Worm (Caenorhabditis elegans) whole organism, late embryonic: Measurements from ENCODE around the gene C26E6.12.

ENCODE experiments used
- C08G9.2 ChIP-seq: sonication (generic microtip); optimal IDR thresholded peaks from 2 replicates; lab custom pipeline; 2016; ENCODE audit warnings: mild to moderate bottlenecking, missing genetic modification characterization, moderate library complexity, missing compliant biosample characterization
- Y22D7AL.16 ChIP-seq: sonication (generic microtip); optimal IDR thresholded peaks from 2 replicates; lab custom pipeline; 2016; ENCODE audit warnings: missing genetic modification characterization, missing compliant biosample characterization
- ceh-14 ChIP-seq: sonication (generic microtip); optimal IDR thresholded peaks from 2 replicates; lab custom pipeline; 2016; ENCODE audit warnings: missing genotype, missing genetic modification characterization, missing compliant biosample characterization
- ceh-19 ChIP-seq: fragments of 200-800 bp; sonication (Bioruptor generic); optimal IDR thresholded peaks from 2 replicates; lab custom pipeline; 2018; ENCODE audit warnings: mild to moderate bottlenecking, missing genetic modification characterization, missing compliant biosample characterization
- ceh-2 ChIP-seq: sonication (generic microtip); optimal IDR thresholded peaks from 2 replicates; lab custom pipeline; 2016; ENCODE audit warnings: missing genotype, missing genetic modification characterization, missing compliant biosample characterization
- ceh-30 ChIP-seq: fragments of 150-350 bp; optimal IDR thresholded peaks from 2 replicates; lab custom pipeline; 2014; ENCODE audit warnings: missing biosample characterization, missing genetic modification characterization
- ceh-31 ChIP-seq: sonication (generic microtip); optimal IDR thresholded peaks from 2 replicates; lab custom pipeline; 2016; ENCODE audit warnings: missing genetic modification characterization, missing compliant biosample characterization
- ceh-34 ChIP-seq: sonication (generic microtip); optimal IDR thresholded peaks from 2 replicates; lab custom pipeline; 2016; ENCODE audit warnings: mild to moderate bottlenecking, missing genetic modification characterization, missing compliant biosample characterization
- ceh-45 ChIP-seq: fragments of 200-800 bp; sonication (Bioruptor generic); IDR thresholded peaks from 2 replicates; pipeline ENCODE4 v1.3.6; 2022; ENCODE audit warnings: missing genetic modification reagents, missing genetic modification characterization, missing compliant biosample characterization
- ceh-48 ChIP-seq: sonication (generic microtip); optimal IDR thresholded peaks from 2 replicates; lab custom pipeline; 2016; ENCODE audit warnings: missing genetic modification characterization, inconsistent platforms, missing compliant biosample characterization
- ceh-6 ChIP-seq: fragments of 200-800 bp; sonication (Bioruptor generic); optimal IDR thresholded peaks from 2 replicates; lab custom pipeline; 2018; ENCODE audit warnings: mild to moderate bottlenecking, missing genetic modification characterization, missing compliant biosample characterization
- che-1 ChIP-seq: sonication (generic microtip); optimal IDR thresholded peaks from 2 replicates; lab custom pipeline; 2016; ENCODE audit warnings: mild to moderate bottlenecking, missing genetic modification characterization, missing compliant biosample characterization
- dmd-4 ChIP-seq: sonication (generic microtip); optimal IDR thresholded peaks from 2 replicates; lab custom pipeline; 2016; ENCODE audit warnings: borderline replicate concordance, missing genetic modification characterization, missing compliant biosample characterization
- dve-1 ChIP-seq: sonication (generic microtip); optimal IDR thresholded peaks from 2 replicates; lab custom pipeline; 2017; ENCODE audit warnings: antibody characterized with exemption, mild to moderate bottlenecking, missing genetic modification characterization, missing compliant biosample characterization
- elt-2 ChIP-seq: sonication (generic microtip); optimal IDR thresholded peaks from 2 replicates; lab custom pipeline; 2016; ENCODE audit warnings: missing genetic modification reagents, missing genetic modification characterization, missing compliant biosample characterization
- eyg-1 ChIP-seq: sonication (generic microtip); optimal IDR thresholded peaks from 2 replicates; lab custom pipeline; 2016; ENCODE audit warnings: missing genotype, missing genetic modification characterization, missing compliant biosample characterization
- fkh-10 ChIP-seq: fragments of 150-350 bp; optimal IDR thresholded peaks from 2 replicates; lab custom pipeline; 2014; ENCODE audit warnings: missing biosample characterization, missing genetic modification reagents, missing genetic modification characterization
- gmeb-2 ChIP-seq: sonication (generic microtip); optimal IDR thresholded peaks from 2 replicates; lab custom pipeline; 2016; ENCODE audit warnings: missing genetic modification characterization, inconsistent platforms, missing compliant biosample characterization
- hlh-15 ChIP-seq: sonication (generic microtip); optimal IDR thresholded peaks from 2 replicates; lab custom pipeline; 2016; ENCODE audit warnings: missing genetic modification characterization, missing compliant biosample characterization
- lim-6 ChIP-seq: sonication (generic microtip); optimal IDR thresholded peaks from 2 replicates; lab custom pipeline; 2016; ENCODE audit warnings: missing genetic modification characterization, missing compliant biosample characterization
- lin-11 ChIP-seq: fragments of 200-800 bp; sonication (Bioruptor generic); optimal IDR thresholded peaks from 2 replicates; lab custom pipeline; 2018; ENCODE audit warnings: mild to moderate bottlenecking, missing genetic modification characterization, missing compliant biosample characterization
- nhr-11 ChIP-seq: fragments of 150-350 bp; optimal IDR thresholded peaks from 2 replicates; lab custom pipeline; 2014; ENCODE audit warnings: missing biosample characterization, missing genetic modification characterization
- nhr-232 ChIP-seq: sonication (generic microtip); optimal IDR thresholded peaks from 2 replicates; lab custom pipeline; 2016; ENCODE audit warnings: missing genetic modification characterization, missing compliant biosample characterization
- npax-4 ChIP-seq: sonication (generic microtip); optimal IDR thresholded peaks from 2 replicates; lab custom pipeline; 2016; ENCODE audit warnings: missing genetic modification characterization, missing compliant biosample characterization
- pat-9 ChIP-seq: fragments of 200-800 bp; sonication (Bioruptor generic); optimal IDR thresholded peaks from 2 replicates; lab custom pipeline; 2018; ENCODE audit warnings: mild to moderate bottlenecking, missing genetic modification characterization, moderate library complexity, missing compliant biosample characterization
- pha-2 ChIP-seq: sonication (generic microtip); optimal IDR thresholded peaks from 2 replicates; lab custom pipeline; 2017; ENCODE audit warnings: mild to moderate bottlenecking, missing genetic modification characterization, missing compliant biosample characterization
- sdc-2 ChIP-seq: sonication (generic microtip); optimal IDR thresholded peaks from 2 replicates; lab custom pipeline; 2016; ENCODE audit warnings: missing genotype, missing genetic modification characterization, missing compliant biosample characterization
- sox-2 ChIP-seq: fragments of 200-800 bp; sonication (Bioruptor generic); IDR thresholded peaks from 2 replicates; pipeline ENCODE4 v1.3.6; 2022; ENCODE audit warnings: missing genetic modification reagents, missing genetic modification characterization, missing compliant biosample characterization
- syd-9 ChIP-seq: sonication (generic microtip); optimal IDR thresholded peaks from 2 replicates; lab custom pipeline; 2016; ENCODE audit warnings: mild to moderate bottlenecking, missing genetic modification characterization, moderate library complexity, missing compliant biosample characterization
- tbx-2 ChIP-seq: sonication (generic microtip); optimal IDR thresholded peaks from 2 replicates; lab custom pipeline; 2016; ENCODE audit warnings: missing genetic modification characterization, missing compliant biosample characterization
- unc-3 ChIP-seq, 2 experiments: fragments of 200-800 bp in 1 of 2; sonication (Bioruptor generic) in 1 of 2; sonication (generic microtip) in 1 of 2; conservative IDR thresholded peaks in 1 of 2; optimal IDR thresholded peaks in 1 of 2; 2 replicates each; pipeline versions ENCODE4 v1.3.6 to Lab custom; 2016 to 2022; ENCODE audit warnings: missing compliant biosample characterization in 2 of 2, missing genetic modification characterization in 2 of 2, missing genetic modification reagents in 1 of 2
- unc-42 ChIP-seq: sonication (generic microtip); optimal IDR thresholded peaks from 2 replicates; lab custom pipeline; 2016; ENCODE audit warnings: missing genotype, missing genetic modification characterization, missing compliant biosample characterization
- zip-5 ChIP-seq: sonication (generic microtip); optimal IDR thresholded peaks from 2 replicates; lab custom pipeline; 2016; ENCODE audit warnings: missing genetic modification characterization, missing compliant biosample characterization

Gene C26E6.12

DNA sequence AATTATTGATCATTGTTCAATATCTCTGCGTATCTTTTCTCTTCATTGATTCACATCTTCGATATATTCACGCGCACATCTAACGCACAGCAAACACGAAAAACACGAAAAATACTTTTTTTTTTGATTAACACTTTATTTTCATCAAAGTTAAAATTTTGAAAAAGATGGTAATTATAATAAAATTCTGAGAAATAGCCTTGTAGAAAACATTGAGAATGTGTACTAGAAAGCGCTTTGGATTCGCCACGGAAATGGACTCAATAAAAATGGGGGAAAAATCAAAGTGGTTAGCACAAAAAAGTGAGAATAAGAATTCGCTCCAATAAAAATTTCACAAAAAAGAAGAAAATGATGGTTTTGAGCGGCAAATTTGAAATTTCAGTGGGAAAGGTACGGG lies 38.5 kb downstream of the C26E6.12 start, which contains the start of gene F26F4.6:
Gene F26F4.6 (minus strand): TSS at position 101 of the 400 bp plus-strand sequence.
- TF ChIP-seq unc-3 (GFP tag; conservative IDR thresholded peaks at IDR 0.05; lab: Robert Waterston, UW) = no peak
- no peak for TF ChIP-seq unc-3 (tag; optimal IDR thresholded peaks at IDR 0.05; lab: Kevin White, UChicago)
- TF ChIP-seq sox-2 (GFP tag; lab: Robert Waterston, UW) = no peak
- no peak for TF ChIP-seq eyg-1 (tag; lab: Kevin White, UChicago)
- no peak for TF ChIP-seq dmd-4
- TF ChIP-seq ceh-14 = no peak
- no peak for TF ChIP-seq fkh-10 (GFP tag; lab: Kevin White, UChicago)
- no peak for TF ChIP-seq nhr-11 (tag; lab: Kevin White, UChicago)
- no peak for TF ChIP-seq unc-42 (tag; lab: Kevin White, UChicago)

ce11 chrIII:4890997-4891396 lies 41.1 kb downstream of the C26E6.12 start, which contains the start of gene F26F4.5:
Gene F26F4.5, minus strand, starts transcription at chrIII:4891252.
- TF ChIP-seq nhr-232 (no peak), ceh-2 (tag; lab: Kevin White, UChicago) (no peak), syd-9 (tag; lab: Kevin White, UChicago) (no peak), zip-5 (tag; lab: Kevin White, UChicago) (no peak), ceh-31 (tag; lab: Kevin White, UChicago) (no peak), elt-2 (tag; lab: Kevin White, UChicago) (no peak), unc-42 (tag; lab: Kevin White, UChicago) (no peak), ceh-19 (GFP tag; lab: Kevin White, UChicago) (no peak)

DNA sequence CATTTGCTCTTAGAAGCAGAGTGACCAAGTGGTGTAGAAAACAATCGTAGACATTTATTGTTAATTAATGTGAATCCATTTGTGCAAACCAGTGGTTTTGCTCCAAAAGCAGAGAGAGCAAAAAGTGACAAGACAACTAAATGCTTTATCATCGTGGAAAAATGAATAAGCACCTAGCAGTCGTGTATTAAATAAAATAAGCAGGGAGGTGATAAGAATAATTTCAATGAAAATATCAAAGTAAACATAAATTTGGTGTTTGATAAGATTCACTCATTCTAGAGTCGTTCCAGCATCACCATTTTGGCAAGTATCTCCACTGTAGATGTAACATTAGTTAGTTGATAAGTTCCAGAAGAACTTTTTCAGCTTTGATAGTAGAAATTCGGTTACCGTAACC lies 44.8 kb downstream of the C26E6.12 start, which contains the start of gene clec-6:
Gene clec-6 (minus strand): TSS at position 154 of the 400 bp plus-strand sequence.
- TF ChIP-seq ceh-6 (GFP tag; lab: Kevin White, UChicago) (no peak), nhr-11 (tag; lab: Kevin White, UChicago) (no peak), elt-2 (tag; lab: Kevin White, UChicago) (no peak), ceh-2 (tag; lab: Kevin White, UChicago) (no peak), tbx-2 (tag; lab: Kevin White, UChicago) (no peak), ceh-34 (no peak), C08G9.2 (tag; lab: Kevin White, UChicago) (no peak), lin-11 (tag; lab: Kevin White, UChicago) (no peak), npax-4 (tag; lab: Kevin White, UChicago) (no peak), hlh-15 (tag; lab: Kevin White, UChicago) (no peak), fkh-10 (GFP tag; lab: Kevin White, UChicago) (no peak), che-1 (tag; lab: Kevin White, UChicago) (no peak)

DNA sequence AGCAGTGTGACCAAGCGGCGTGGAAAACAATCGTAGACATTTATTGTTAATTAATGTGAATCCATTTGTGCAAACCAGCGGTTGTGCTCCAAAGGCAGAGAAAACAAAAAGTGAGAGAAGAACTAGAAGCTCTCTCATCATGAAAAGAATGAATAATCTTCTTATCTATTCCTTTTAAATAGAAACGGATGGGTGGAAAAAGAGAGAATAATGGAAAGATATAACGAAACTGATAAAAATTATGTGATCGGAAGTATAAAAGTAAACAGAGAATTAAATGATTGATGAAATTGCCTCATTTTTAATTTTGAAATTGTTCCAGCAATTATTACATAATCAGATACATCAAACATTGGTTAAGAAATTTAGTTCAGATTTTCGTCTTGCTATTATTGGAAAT lies 48.6 kb downstream of the C26E6.12 start, which contains the start of gene clec-5:
Gene clec-5 (minus strand): TSS at position 178 of the 400 bp plus-strand sequence.
- TF ChIP-seq pha-2 (tag; lab: Kevin White, UChicago) = no peak
- no peak for TF ChIP-seq ceh-48
- TF ChIP-seq npax-4 (tag; lab: Kevin White, UChicago) = no peak
- no peak for TF ChIP-seq ceh-30
- TF ChIP-seq Y22D7AL.16 = no peak
- no peak for TF ChIP-seq gmeb-2 (tag; lab: Kevin White, UChicago)
- no peak for TF ChIP-seq hlh-15 (tag; lab: Kevin White, UChicago)

ce11 chrIII:4881955-4882354 lies 50.1 kb downstream of the C26E6.12 start:
- no peak for TF ChIP-seq sdc-2 (tag; lab: Kevin White, UChicago)
- no peak for TF ChIP-seq pat-9 (tag; lab: Kevin White, UChicago)
- no peak for TF ChIP-seq syd-9 (tag; lab: Kevin White, UChicago)
- TF ChIP-seq dve-1 = no peak
- no peak for TF ChIP-seq ceh-45 (GFP tag; lab: Robert Waterston, UW)
- no peak for TF ChIP-seq lim-6 (tag; lab: Kevin White, UChicago)
